Fruit fly (Drosophila melanogaster): ENCODE data around the gene CG7054.

DNA sequence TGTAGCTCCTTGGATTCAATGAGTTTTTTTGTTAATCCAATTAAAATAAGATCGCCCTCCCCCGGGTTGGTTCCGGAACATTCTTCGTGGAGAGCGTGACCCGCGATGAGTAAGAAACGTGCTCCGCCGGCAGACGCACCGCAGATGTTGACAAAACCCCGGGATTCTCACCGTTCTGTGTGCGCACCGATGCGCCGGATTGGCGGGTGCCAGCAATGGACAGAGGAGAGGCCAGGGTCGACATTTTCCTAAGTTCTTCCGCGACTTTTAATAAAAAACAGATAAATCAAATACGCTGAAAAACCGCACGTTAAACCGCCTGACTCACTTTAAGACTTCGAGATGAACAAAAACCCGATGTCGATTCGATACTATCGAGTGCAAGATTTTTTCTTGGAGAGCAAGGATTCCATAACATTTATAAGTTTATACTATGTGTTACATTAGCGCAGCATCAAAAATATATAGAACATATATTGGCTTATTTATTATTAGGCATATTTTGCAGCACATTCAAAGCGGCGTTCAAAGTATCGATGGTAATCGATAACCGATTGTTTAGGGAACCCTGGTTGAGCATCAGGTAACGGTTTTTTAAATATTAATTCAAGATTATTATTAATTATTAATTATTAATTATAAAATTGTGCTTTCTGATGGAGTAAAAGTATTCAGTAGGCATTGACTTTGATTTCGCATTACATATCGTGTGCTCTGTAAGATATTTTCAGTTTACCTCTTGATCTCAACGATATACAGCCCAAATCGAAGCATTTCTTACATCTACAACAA is 26.5 kb downstream of the CG7054 start, which contains the start of the genes CCT1 and tHMG1:
- TF ChIP-seq CG11294 (GFP tag; IDR thresholded peaks at IDR 0.05) (no peak), spab (GFP tag; optimal IDR thresholded peaks at IDR 0.05) (no peak), Eip93F (GFP tag; optimal IDR thresholded peaks at IDR 0.05) (no peak), net (GFP tag; optimal IDR thresholded peaks at IDR 0.05) (no peak), CG8319 (GFP tag; optimal IDR thresholded peaks at IDR 0.05) (no peak), Hr39 (GFP tag; optimal IDR thresholded peaks at IDR 0.05) (no peak), CG6854 (GFP tag; optimal IDR thresholded peaks at IDR 0.05) (no peak), Gug (GFP tag; IDR thresholded peaks at IDR 0.05) (no peak), OdsH (GFP tag; optimal IDR thresholded peaks at IDR 0.05) (no peak), CG16779 (tag; optimal IDR thresholded peaks at IDR 0.05) (no peak), CG10669 (GFP tag; optimal IDR thresholded peaks at IDR 0.05) (no peak), Sox14 (GFP tag; optimal IDR thresholded peaks at IDR 0.05) (no peak), achi (GFP tag; optimal IDR thresholded peaks at IDR 0.05) (no peak), CG34406 (GFP tag; optimal IDR thresholded peaks at IDR 0.05) (no peak)

All from whole organism, prepupa.